Worm (Caenorhabditis elegans): ENCODE results near the gene C23H5.8.

Gene C23H5.8

DNA sequence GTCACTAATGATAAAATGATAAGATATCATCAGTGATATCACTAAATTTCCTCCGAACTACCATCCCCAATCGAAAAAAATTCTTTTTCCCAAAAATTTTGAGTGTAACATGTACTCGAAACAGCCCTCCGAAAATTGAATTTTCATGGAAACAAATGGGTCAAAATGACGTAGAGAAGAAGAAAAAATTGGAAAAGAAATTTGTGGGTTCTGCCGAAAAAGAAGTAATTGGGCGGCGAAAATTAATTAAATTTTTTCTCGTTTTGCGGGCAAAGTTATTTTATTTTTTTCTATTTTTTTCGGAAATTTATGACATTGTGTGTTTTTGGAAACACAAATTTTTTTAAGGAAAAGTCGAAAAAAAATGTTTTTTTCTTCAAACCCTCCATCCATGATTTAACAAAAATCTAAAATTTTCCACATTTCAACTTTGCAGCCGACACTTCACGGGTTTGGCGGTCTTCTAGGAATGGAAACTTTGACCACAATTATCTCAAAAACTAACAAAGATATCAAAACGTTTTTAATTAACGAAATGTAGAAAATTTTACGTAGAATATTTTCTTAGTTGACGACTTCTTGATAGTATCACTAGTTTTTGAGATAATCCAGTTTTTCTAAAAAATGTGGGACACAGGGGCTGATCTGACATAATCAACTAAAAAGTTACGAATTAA, 35.9 kb downstream of the C23H5.8 start (continued):
- TF ChIP-seq lin-14 (GFP tag; optimal IDR thresholded peaks at IDR 0.05) (peak; percentile 52), egl-13 (tag; optimal IDR thresholded peaks at IDR 0.05) (no peak), ceh-88 (GFP tag; IDR thresholded peaks at IDR 0.05) (no peak), snu-23 (GFP tag; optimal IDR thresholded peaks at IDR 0.05) (no peak), unc-86 (tag; optimal IDR thresholded peaks at IDR 0.05) (no peak)

DNA sequence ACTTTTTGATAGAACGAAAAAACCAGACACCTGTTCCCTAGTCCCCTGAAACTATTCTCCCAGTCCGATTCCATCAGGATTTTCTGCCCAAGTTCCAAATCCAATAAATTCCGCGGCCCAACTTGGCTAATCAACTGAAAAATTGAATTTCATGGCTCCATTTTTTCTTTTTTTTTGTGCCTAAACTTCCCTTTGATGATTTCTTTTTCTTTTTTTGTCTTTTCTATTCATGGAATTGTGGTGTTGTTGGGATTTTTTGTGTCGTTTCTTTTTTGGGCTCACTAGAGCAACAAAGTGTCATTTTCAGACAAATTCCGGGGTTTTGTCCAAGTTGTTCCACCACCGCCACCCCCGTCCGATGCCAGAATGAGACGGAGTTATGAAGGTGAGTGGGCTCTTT, 47.3 kb downstream of the C23H5.8 start, which contains the start of gene arrd-26:
TSS of gene arrd-26 (plus strand) at position 301 of the 400 bp plus-strand sequence.
- peak; percentile 34 for TF ChIP-seq lin-14 (GFP tag; optimal IDR thresholded peaks at IDR 0.05)
- TF ChIP-seq unc-130 (tag; optimal IDR thresholded peaks at IDR 0.05) = no peak
- no peak for TF ChIP-seq efl-1 (optimal IDR thresholded peaks at IDR 0.05)
- peak in 1 of 2 experiments; percentile 85 for TF ChIP-seq efl-1 (GFP tag; optimal IDR thresholded peaks at IDR 0.05 in 1 of 2)
- no peak for TF ChIP-seq fkh-8 (tag; optimal IDR thresholded peaks at IDR 0.05)
